Worm (Caenorhabditis elegans): ENCODE data around the gene srw-57.
"Not testable (repeated sequence)": the region's sequence is repeated elsewhere in the genome, so short reads cannot be mapped to it uniquely, and the experiment has no call there.

The srw-57 gene

DNA sequence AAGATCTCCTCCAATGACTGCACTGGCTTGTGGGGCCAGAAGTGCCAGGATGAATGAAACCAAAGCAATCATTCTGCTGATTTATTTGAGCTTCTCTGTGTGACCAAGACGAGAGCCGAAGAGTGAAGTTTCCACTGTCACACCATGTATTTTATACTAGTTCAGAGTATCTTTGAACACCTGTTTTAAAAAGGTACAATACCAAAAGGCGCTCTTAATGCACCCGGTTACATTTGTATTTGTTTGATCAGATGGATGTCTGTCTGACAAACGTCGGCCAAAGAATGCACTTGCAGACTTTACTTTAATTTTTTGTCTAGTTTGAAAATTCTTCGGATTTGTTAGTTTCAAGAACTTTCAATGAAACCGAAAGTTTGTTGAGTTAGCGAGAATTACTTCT is 34.6 kb downstream of the srw-57 start, which contains the start of gene F35E8.10:
TSS of gene F35E8.10 (minus strand) at position 101 of the 400 bp plus-strand sequence.
- TF ChIP-seq ztf-23 (GFP tag; IDR thresholded peaks at IDR 0.05) (no peak), med-1 (GFP tag; optimal IDR thresholded peaks at IDR 0.05; ENCODE audit: insufficient read depth) (no peak), T22C8.4 (GFP tag; IDR thresholded peaks at IDR 0.05) (no peak), tab-1 (GFP tag; IDR thresholded peaks at IDR 0.05) (no peak), klf-2 (GFP tag; conservative IDR thresholded peaks at IDR 0.05) (no peak), flt-1 (GFP tag; IDR thresholded peaks at IDR 0.05) (no peak), cog-1 (tag; optimal IDR thresholded peaks at IDR 0.05) (no peak), ztf-29 (GFP tag; IDR thresholded peaks at IDR 0.05) (no peak), ref-1 (GFP tag; conservative IDR thresholded peaks at IDR 0.05) (no peak)

DNA sequence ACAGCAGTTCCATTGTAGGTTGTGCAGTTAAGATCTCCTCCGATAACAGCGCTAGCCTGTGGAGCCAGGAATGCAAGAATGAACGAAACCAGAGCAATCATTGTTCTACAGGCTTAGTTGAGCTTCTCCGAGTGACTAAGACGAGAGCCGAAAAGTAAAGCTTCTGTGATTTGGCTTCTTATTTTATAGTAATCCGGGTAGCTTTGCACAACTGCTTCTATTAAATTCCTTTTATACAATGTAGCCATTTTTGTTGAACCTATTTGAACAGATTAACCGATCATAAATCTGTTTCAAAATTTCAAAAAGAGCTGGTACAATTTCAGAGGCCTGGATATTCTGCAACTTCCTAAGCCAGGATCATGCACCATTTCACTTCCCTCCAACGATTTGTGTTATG is 37.4 kb downstream of the srw-57 start, which contains the start of gene F35E8.9:
TSS of gene F35E8.9 (minus strand) at position 101 of the 400 bp plus-strand sequence.
- no peak for TF ChIP-seq ztf-29 (GFP tag; IDR thresholded peaks at IDR 0.05)
- TF ChIP-seq ref-1 (GFP tag; conservative IDR thresholded peaks at IDR 0.05): no peak
- TF ChIP-seq ztf-23 (GFP tag; IDR thresholded peaks at IDR 0.05): no peak

DNA sequence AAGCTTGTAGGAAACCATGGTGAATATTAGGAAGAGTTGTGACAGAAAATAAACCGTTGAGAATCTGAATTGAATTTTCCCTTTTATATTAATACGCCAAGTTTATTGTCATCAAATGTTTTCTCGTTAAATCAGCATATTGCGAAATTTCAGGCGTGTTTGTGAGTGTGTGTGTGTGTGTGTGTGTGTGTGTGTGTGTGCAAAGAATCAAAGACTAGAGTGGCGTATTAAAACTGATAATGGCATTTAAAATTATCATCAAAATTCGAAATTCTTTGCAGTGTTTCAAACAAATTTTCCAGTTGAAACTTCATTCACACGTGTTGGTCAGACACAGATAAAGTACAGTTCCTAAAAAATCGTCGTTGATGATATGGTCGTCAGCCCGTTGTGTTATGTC is 38.9 kb downstream of the srw-57 start, which contains the start of gene gst-38:
TSS of gene gst-38 (minus strand) at position 152 of the 400 bp plus-strand sequence.
- TF ChIP-seq ztf-23 (GFP tag; IDR thresholded peaks at IDR 0.05) (no peak), ref-1 (GFP tag; conservative IDR thresholded peaks at IDR 0.05) (no peak), ztf-29 (GFP tag; IDR thresholded peaks at IDR 0.05) (no peak), cog-1 (tag; optimal IDR thresholded peaks at IDR 0.05) (no peak), T22C8.4 (GFP tag; IDR thresholded peaks at IDR 0.05) (no peak), tab-1 (GFP tag; IDR thresholded peaks at IDR 0.05) (no peak), klf-2 (GFP tag; conservative IDR thresholded peaks at IDR 0.05) (no peak), flt-1 (GFP tag; IDR thresholded peaks at IDR 0.05) (no peak), med-1 (GFP tag; optimal IDR thresholded peaks at IDR 0.05; ENCODE audit: insufficient read depth) (no peak)

- TF ChIP-seq med-1 (GFP tag; optimal IDR thresholded peaks at IDR 0.05; ENCODE audit: insufficient read depth): no peak
- no peak for TF ChIP-seq cog-1 (tag; optimal IDR thresholded peaks at IDR 0.05)
- no peak for TF ChIP-seq T22C8.4 (GFP tag; IDR thresholded peaks at IDR 0.05)
- no peak for TF ChIP-seq flt-1 (GFP tag; IDR thresholded peaks at IDR 0.05)
- no peak for TF ChIP-seq tab-1 (GFP tag; IDR thresholded peaks at IDR 0.05)
- no peak for TF ChIP-seq klf-2 (GFP tag; conservative IDR thresholded peaks at IDR 0.05)
- no peak for TF ChIP-seq ref-1 (GFP tag; conservative IDR thresholded peaks at IDR 0.05)
- TF ChIP-seq ztf-23 (GFP tag; IDR thresholded peaks at IDR 0.05): no peak
- TF ChIP-seq ztf-29 (GFP tag; IDR thresholded peaks at IDR 0.05): no peak
These were observed 39.5 kb downstream of the srw-57 start for ce11 chrV:15915307-15915706.

DNA sequence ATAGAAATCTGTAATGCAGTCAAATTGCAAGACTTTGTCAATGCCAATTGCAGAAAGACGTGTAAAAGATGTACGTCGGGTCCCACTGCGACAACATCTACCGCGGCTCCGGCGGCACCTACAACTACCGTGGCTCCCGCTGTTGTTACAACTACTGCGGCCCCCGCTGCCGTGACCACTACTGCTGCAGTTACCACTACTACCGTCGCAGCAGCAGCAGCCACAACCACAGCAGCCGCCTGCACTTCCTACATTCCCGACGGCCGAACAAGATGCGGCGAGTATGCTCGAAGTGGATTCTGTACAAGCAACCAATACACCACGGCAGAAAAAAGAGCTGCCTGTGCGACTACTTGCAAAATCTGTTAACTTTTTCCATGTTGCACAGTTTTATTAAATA is 40.1 kb downstream of the srw-57 start:
- TF ChIP-seq med-1 (GFP tag; optimal IDR thresholded peaks at IDR 0.05; ENCODE audit: insufficient read depth) (no peak), tab-1 (GFP tag; IDR thresholded peaks at IDR 0.05) (no peak), klf-2 (GFP tag; conservative IDR thresholded peaks at IDR 0.05) (no peak), flt-1 (GFP tag; IDR thresholded peaks at IDR 0.05) (no peak), T22C8.4 (GFP tag; IDR thresholded peaks at IDR 0.05) (no peak), ref-1 (GFP tag; conservative IDR thresholded peaks at IDR 0.05) (no peak), ztf-29 (GFP tag; IDR thresholded peaks at IDR 0.05) (no peak), ztf-23 (GFP tag; IDR thresholded peaks at IDR 0.05) (no peak), cog-1 (tag; optimal IDR thresholded peaks at IDR 0.05) (no peak)

DNA sequence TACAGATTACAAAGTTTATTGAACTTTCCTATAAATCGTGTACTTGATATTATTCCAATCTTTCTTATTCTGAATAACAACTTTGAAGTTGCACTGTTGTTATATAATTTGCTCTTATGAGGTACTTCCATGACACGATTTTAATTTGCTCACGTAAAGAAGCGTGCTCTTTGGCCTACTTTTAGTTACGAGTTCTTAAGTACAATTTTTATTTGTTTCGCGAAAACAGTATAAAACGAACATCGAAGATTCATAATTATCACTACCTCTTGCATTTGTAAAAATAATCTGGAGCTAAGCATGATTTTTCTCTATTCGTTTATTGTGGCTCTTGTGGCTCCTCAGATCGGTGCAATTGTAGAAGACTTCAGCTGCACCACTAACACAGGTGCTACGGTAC is 41.1 kb downstream of the srw-57 start, which contains the start of gene F35E8.7:
TSS of gene F35E8.7 (plus strand) at position 301 of the 400 bp plus-strand sequence.
- no peak for TF ChIP-seq cog-1 (tag; optimal IDR thresholded peaks at IDR 0.05)

ce11 chrV:15912677-15913076 is 42.2 kb downstream of the srw-57 start:
- TF ChIP-seq ztf-23 (GFP tag; IDR thresholded peaks at IDR 0.05) (no peak), klf-2 (GFP tag; conservative IDR thresholded peaks at IDR 0.05) (no peak), ref-1 (GFP tag; conservative IDR thresholded peaks at IDR 0.05) (no peak), ztf-29 (GFP tag; IDR thresholded peaks at IDR 0.05) (no peak), flt-1 (GFP tag; IDR thresholded peaks at IDR 0.05) (no peak), T22C8.4 (GFP tag; IDR thresholded peaks at IDR 0.05) (no peak), tab-1 (GFP tag; IDR thresholded peaks at IDR 0.05) (no peak), med-1 (GFP tag; optimal IDR thresholded peaks at IDR 0.05; ENCODE audit: insufficient read depth) (no peak), cog-1 (tag; optimal IDR thresholded peaks at IDR 0.05) (no peak)

- TF ChIP-seq T22C8.4 (GFP tag; IDR thresholded peaks at IDR 0.05) (no peak), klf-2 (GFP tag; conservative IDR thresholded peaks at IDR 0.05) (no peak), ztf-23 (GFP tag; IDR thresholded peaks at IDR 0.05) (no peak), med-1 (GFP tag; optimal IDR thresholded peaks at IDR 0.05; ENCODE audit: insufficient read depth) (no peak), ref-1 (GFP tag; conservative IDR thresholded peaks at IDR 0.05) (no peak), cog-1 (tag; optimal IDR thresholded peaks at IDR 0.05) (no peak), ztf-29 (GFP tag; IDR thresholded peaks at IDR 0.05) (no peak)
These were observed 43.0 kb downstream of the srw-57 start, which contains the start of gene F35E8.6 for ce11 chrV:15911848-15912247. TSS of gene F35E8.6 (plus strand) at chrV:15912148.

DNA sequence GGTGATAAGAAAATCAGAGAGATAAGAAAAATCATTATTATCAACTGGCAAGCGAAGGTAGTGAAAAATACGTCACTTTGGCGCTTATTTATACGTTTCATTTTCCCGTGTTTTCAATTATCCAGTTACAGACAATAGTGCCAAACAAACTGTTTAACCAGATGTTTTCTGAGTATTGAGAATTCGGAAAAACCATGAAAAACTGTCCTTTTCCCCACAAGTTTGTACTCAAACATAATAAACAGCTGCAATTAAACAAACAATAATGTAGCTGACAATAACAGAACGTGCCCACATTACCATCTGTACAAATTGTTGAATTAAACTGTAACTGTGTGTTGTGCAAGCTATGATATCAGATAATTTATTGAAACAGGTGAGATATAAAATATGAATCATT is 49.3 kb downstream of the srw-57 start, which contains the start of the genes F35E8.1 and F35E8.2:
TSS of gene F35E8.1 (minus strand) at position 101 of the 400 bp plus-strand sequence.
TSS of gene F35E8.2 (plus strand) at position 132 of the 400 bp plus-strand sequence.
- TF ChIP-seq tab-1, T22C8.4, ztf-29 (GFP tag; IDR thresholded peaks at IDR 0.05): not testable (repeated sequence)
